Fruit fly (Drosophila melanogaster) whole organism, larva: ENCODE measurements around the gene cic.

Experiments
- noc ChIP-seq: fragments of 200-800 bp; sonication (Bioruptor generic); optimal IDR thresholded peaks from 3 replicates; lab custom pipeline; 2019; ENCODE audit warnings: missing biosample characterization, mild to moderate bottlenecking, missing genetic modification characterization, moderate library complexity

Gene cic

DNA sequence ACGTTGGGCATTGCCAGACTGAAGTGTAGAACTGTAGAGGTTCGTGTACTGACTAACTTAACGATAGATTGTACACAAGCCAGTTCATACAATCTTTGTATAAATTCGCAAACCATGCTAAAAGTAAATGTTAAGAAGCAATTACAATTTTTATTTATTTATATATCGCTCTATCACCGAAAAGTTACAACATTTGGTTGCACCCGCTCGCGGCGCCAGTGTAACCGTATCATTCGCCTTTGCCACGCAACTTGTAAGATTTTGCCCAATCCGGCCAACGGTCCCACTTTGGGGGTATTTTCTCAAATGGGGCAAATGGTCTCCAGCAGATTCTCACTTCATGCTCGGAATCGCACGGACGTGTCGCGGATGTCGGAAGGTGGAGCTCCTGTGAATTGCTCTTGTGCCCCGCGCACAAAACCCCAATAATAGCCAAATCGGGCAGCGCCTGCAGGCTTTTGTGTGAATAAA lies at the start of gene cic:
Gene cic, plus strand, starts transcription at position 328 of the 471 bp plus-strand sequence.
- TF ChIP-seq noc (tag; lab: Kevin White, UChicago), result no peak

dm6 chr3R:20204478-20205030 lies 48.0 kb upstream of the cic start, which contains the start of gene Nlg4:
TSS of gene Nlg4 (plus strand) at chr3R:20204809.
- TF ChIP-seq noc (tag; lab: Kevin White, UChicago), result no peak

dm6 chr3R:20209691-20210090 lies 42.9 kb upstream of the cic start, which contains the start of gene CG17199:
TSS of gene CG17199 (minus strand) at chr3R:20209791.
- no peak for TF ChIP-seq noc (tag; lab: Kevin White, UChicago)

- TF ChIP-seq noc (tag; lab: Kevin White, UChicago), result no peak
These were observed 25.0 kb upstream of the cic start for dm6 chr3R:20227548-20227947.

dm6 chr3R:20238008-20238407 lies 14.6 kb upstream of the cic start:
- TF ChIP-seq noc (tag; lab: Kevin White, UChicago), result no peak

- peak; percentile 77 for TF ChIP-seq noc (tag; lab: Kevin White, UChicago)
These were observed 523 bp downstream of the cic start for dm6 chr3R:20253002-20253584.

- no peak for TF ChIP-seq noc (tag; lab: Kevin White, UChicago)
These were observed 1.2 kb downstream of the cic start for dm6 chr3R:20253818-20254217.

DNA sequence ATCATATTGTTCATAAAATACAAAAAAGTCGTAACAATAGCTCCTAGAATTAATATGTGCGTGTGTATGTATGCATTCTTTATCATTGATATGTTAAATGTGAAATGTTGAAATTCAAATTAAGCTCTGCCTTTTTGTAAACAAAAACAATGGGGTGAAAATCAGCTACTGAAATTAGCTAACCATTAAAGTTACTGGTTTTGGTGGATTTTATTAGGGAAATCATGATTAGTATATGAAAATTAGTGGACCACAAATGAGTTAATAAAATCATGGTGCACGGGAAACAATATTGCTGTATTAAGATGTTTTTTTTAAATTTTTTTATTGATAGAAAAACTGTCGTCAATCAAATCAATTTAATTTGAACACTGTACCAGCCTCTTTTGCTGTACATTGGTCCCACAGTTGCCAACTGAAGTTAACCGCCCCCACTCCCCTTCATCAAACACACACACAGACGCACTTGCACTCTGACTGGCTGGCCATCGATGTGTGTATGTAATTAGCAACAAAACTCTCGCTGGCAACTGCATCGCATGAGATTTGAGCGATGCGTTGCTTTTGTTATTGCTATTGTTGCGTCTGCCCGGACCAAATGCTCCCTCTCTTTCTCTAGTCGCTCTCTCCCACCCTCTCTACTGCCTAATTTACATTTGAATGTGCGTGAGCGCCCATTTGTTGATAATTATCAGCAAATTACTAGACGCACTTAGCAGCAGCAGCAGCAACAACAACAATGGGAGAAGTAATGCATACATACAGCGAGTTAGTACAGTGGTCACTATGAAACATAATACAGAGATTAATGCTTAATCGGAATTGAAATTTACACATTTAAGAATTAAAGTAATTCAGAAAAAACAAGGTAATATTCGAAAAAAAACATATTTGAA lies 1.9 kb downstream of the cic start:
- TF ChIP-seq noc (tag; lab: Kevin White, UChicago), result no peak

dm6 chr3R:20256278-20256979 lies 3.9 kb downstream of the cic start:
- no peak for TF ChIP-seq noc (tag; lab: Kevin White, UChicago)

DNA sequence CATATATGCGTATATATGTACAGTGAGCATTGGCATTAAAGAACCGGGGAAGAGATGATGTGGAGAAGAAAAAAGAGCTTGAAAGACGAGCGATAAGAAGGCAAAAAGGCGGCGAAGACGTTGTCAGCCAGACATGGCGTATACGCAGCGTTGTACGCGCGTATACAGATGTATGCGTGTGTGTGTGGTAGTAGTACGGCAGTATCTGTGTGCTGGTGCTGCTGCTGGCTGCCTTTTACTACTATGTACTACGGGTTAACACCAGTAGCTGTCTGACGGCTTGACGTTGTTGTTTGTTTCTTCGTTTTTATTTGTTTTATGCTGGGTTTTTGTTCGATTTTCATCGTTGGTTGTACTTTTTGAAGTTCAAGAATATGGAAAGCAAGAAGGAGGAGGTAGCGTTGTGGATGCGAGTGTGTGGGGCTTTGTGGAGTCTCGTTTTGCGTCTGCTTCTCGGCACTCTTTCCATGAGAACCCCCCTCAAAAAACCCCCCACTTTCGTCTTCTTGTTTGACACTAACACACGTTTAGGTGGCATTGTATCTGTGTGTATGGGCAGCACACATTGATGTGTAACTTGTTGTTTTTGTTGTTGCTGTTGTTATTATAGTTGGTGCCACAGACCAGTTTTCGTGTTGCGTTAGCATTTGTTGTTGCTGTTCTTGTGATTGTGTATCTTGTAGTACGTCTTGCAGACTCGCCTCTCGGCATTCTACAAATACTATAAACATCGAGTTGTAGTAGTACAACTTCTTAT lies 4.8 kb downstream of the cic start:
- no peak for TF ChIP-seq noc (tag; lab: Kevin White, UChicago)

- TF ChIP-seq noc (tag; lab: Kevin White, UChicago), result no peak
These were observed 5.4 kb downstream of the cic start for dm6 chr3R:20257937-20258334.

- TF ChIP-seq noc (tag; lab: Kevin White, UChicago), result no peak
These were observed 6.3 kb downstream of the cic start for dm6 chr3R:20258799-20259405.

DNA sequence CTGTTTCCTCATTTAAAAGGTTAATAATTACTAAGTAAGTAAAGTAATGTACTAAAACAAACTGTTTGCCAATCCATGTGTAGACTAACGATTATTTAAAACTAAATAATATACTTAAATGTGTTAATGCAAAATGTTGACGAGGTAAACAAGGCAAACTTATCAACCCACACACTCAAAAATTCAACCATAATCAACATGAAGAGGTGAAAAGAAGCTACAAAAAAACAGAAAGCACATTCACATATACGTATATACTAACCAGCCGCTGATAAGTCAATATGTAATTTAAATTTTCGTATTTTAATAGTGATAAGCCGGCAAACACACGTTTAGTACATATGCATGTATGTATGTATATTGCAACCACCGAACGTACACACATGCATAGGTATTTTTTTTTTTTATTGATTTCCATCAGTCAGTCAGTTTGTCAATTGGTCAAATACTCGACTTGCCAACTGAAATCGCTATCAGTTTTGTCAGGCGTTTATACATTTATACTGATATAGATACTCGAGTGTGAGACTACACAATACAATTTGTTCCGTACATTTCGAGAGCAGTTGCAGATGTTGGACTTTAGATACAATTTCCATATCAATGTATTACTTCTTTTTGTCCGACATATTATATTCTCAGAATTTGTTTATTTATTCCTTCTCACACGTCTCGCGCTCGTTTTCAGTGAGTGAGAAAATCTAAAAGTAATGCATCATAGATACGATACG lies 7.0 kb downstream of the cic start:
- peak; percentile 30 for TF ChIP-seq noc (tag; lab: Kevin White, UChicago)

dm6 chr3R:20260382-20260781 lies 7.8 kb downstream of the cic start:
- no peak for TF ChIP-seq noc (tag; lab: Kevin White, UChicago)
